Worm (Caenorhabditis elegans): Measurements from ENCODE around the gene twk-16.
A peak's percentile ranks its signal among the peaks of the same experiment; 100 is the strongest.

twk-16 gene

DNA sequence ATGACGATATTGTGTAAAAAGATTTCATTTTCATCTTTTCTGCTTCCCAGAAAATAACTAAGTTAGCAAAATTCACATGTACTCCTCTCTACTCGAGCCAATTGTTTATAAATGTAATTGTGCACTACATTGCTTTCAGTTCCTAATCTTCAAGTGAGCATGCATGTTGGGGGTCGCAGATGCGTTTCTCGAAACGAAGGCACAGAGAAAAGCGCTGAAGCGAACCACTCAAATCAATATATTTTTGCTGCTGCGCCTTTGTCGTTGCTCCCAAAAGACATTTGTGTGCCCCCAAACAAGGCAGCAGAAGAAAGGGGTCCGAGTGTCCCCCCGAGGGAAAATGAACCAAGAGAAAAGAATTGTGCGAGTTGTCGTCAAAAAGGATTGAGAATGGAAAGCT, 45.3 kb downstream of the twk-16 start:
- TF ChIP-seq ces-1 (GFP tag; optimal IDR thresholded peaks at IDR 0.05), result peak; percentile 94
- TF ChIP-seq lin-32 (GFP tag; optimal IDR thresholded peaks at IDR 0.05), result no peak
- TF ChIP-seq unc-62 (GFP tag; optimal IDR thresholded peaks at IDR 0.05), result no peak
- TF ChIP-seq pha-4 (tag; optimal IDR thresholded peaks at IDR 0.05), result no peak
- no peak for TF ChIP-seq blmp-1 (tag; optimal IDR thresholded peaks at IDR 0.05)
- TF ChIP-seq lsy-2 (tag; optimal IDR thresholded peaks at IDR 0.05), result no peak

DNA sequence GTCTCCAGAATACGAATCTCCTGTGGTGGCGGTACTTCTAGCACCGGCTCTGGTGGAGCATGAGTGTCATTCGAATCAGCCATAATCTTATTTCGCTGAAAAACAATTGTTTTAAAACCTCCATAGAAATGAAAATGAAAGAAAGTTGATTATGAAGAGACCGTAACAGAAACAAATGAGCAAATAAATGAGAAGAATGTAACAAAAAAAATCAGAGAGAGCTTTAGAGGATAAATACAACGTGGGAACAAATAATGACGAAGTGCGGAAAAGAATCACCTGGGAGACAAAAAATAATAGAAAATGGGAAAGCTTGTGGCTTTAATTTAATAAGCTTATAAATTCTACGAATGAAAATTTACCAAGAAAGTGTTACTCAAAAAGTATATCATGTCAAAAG, 46.1 kb downstream of the twk-16 start, which contains the start of gene spc-1:
TSS of gene spc-1 (minus strand) at position 101 of the 400 bp plus-strand sequence.
- TF ChIP-seq sptf-1 (tag; optimal IDR thresholded peaks at IDR 0.05) (no peak), zip-8 (tag; optimal IDR thresholded peaks at IDR 0.05) (no peak), ceh-39 (tag; optimal IDR thresholded peaks at IDR 0.05) (no peak), nhr-2 (tag; optimal IDR thresholded peaks at IDR 0.05) (no peak), elt-3 (tag; optimal IDR thresholded peaks at IDR 0.05) (no peak), nhr-28 (tag; optimal IDR thresholded peaks at IDR 0.05) (no peak), lin-13 (tag; optimal IDR thresholded peaks at IDR 0.05) (no peak), bed-3 (GFP tag; optimal IDR thresholded peaks at IDR 0.05) (no peak), ces-1 (GFP tag; optimal IDR thresholded peaks at IDR 0.05) (no peak), drap-1 (GFP tag; optimal IDR thresholded peaks at IDR 0.05) (no peak), nhr-12 (tag; optimal IDR thresholded peaks at IDR 0.05) (no peak)

DNA sequence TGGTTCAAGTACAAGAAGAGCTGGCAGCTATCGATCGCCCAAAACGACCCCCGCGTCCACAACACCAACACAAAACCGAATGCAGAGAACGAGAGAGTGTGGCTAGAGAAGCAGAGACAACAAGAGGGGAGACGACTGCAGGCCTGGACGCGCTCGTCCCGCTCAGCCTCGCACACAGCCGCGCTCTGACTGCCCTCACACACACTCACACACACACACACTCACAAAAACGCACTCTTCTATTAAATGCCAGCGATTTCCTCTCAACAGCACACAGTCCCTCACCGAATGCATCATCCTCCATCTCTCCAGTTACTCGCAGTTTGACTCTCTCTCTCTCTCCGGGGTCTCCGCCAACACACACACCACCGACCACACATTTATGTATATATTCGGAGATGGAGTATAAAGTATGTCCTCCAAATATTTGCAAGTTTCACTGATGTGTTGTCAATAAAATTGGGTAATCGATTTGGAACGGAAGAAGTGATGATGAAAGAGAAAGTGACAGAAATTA, 46.8 kb downstream of the twk-16 start:
- TF ChIP-seq ces-1 (GFP tag; optimal IDR thresholded peaks at IDR 0.05), result peak; percentile 93
- TF ChIP-seq tbx-8 (GFP tag; optimal IDR thresholded peaks at IDR 0.05), result peak; percentile 23
- TF ChIP-seq ceh-39 (tag; optimal IDR thresholded peaks at IDR 0.05), result peak; percentile 50
- TF ChIP-seq mab-5 (tag; optimal IDR thresholded peaks at IDR 0.05), result no peak
- TF ChIP-seq drap-1 (GFP tag; optimal IDR thresholded peaks at IDR 0.05), result peak; percentile 93
- TF ChIP-seq ham-2 (GFP tag; optimal IDR thresholded peaks at IDR 0.05), result peak; percentile 74
- no peak for TF ChIP-seq flh-1 (GFP tag; optimal IDR thresholded peaks at IDR 0.05)
- peak; percentile 94 for TF ChIP-seq pha-4 (tag; optimal IDR thresholded peaks at IDR 0.05)
- TF ChIP-seq nhr-12 (tag; optimal IDR thresholded peaks at IDR 0.05), result no peak
- peak; percentile 44 for TF ChIP-seq ceh-83 (GFP tag; optimal IDR thresholded peaks at IDR 0.05)
- peak; percentile 35 for TF ChIP-seq sem-2 (GFP tag; optimal IDR thresholded peaks at IDR 0.05)
- no peak for TF ChIP-seq nhr-2 (tag; optimal IDR thresholded peaks at IDR 0.05)
- TF ChIP-seq mep-1 (tag; optimal IDR thresholded peaks at IDR 0.05), result peak; percentile 96
- TF ChIP-seq lin-13 (tag; optimal IDR thresholded peaks at IDR 0.05), result peak; percentile 91
- TF ChIP-seq lin-32 (GFP tag; optimal IDR thresholded peaks at IDR 0.05), result peak; percentile 48
- no peak for TF ChIP-seq ceh-43 (GFP tag; optimal IDR thresholded peaks at IDR 0.05)
- TF ChIP-seq sptf-1 (tag; optimal IDR thresholded peaks at IDR 0.05), result peak; percentile 88
- TF ChIP-seq cnd-1 (tag; optimal IDR thresholded peaks at IDR 0.05), result peak; percentile 83
- TF ChIP-seq blmp-1 (tag; optimal IDR thresholded peaks at IDR 0.05), result peak; percentile 86
- TF ChIP-seq bed-3 (GFP tag; optimal IDR thresholded peaks at IDR 0.05), result no peak
- no peak for TF ChIP-seq nhr-76 (tag; optimal IDR thresholded peaks at IDR 0.05)
- TF ChIP-seq elt-3 (tag; optimal IDR thresholded peaks at IDR 0.05), result peak; percentile 61
- TF ChIP-seq lsy-2 (tag; optimal IDR thresholded peaks at IDR 0.05), result peak; percentile 58
- TF ChIP-seq unc-39 (tag; optimal IDR thresholded peaks at IDR 0.05), result peak; percentile 4
- peak; percentile 78 for TF ChIP-seq M03D4.4 (tag; optimal IDR thresholded peaks at IDR 0.05)
- TF ChIP-seq elt-1 (tag; optimal IDR thresholded peaks at IDR 0.05; ENCODE audit: borderline replicate concordance, insufficient read depth), result no peak
- TF ChIP-seq nhr-28 (tag; optimal IDR thresholded peaks at IDR 0.05), result no peak
- TF ChIP-seq mls-2 (tag; optimal IDR thresholded peaks at IDR 0.05), result peak; percentile 95
- peak; percentile 55 for TF ChIP-seq unc-120 (tag; optimal IDR thresholded peaks at IDR 0.05; ENCODE audit: poor library complexity, severe bottlenecking)
- peak; percentile 75 for TF ChIP-seq ztf-11 (tag; optimal IDR thresholded peaks at IDR 0.05)
- TF ChIP-seq unc-62 (GFP tag; optimal IDR thresholded peaks at IDR 0.05), result peak; percentile 91
- TF ChIP-seq nhr-237 (tag; optimal IDR thresholded peaks at IDR 0.05), result peak; percentile 93
- no peak for TF ChIP-seq snpc-4 (tag; optimal IDR thresholded peaks at IDR 0.05)
- TF ChIP-seq zip-8 (tag; optimal IDR thresholded peaks at IDR 0.05), result no peak
- TF ChIP-seq hlh-1 (tag; optimal IDR thresholded peaks at IDR 0.05), result peak; percentile 77

Data from whole organism, mixed stage, embryonic.